Fruit fly (Drosophila melanogaster): ENCODE measurements around the gene CG3581.

The CG3581 gene

dm6 chr3R:19369060-19369459 lies 5.5 kb downstream of the CG3581 start:
- no peak for TF ChIP-seq CG33017 (tag; optimal IDR thresholded peaks at IDR 0.05)

- no peak for TF ChIP-seq CG33017 (tag; optimal IDR thresholded peaks at IDR 0.05)
Observed at dm6 chr3R:19362879-19363278, 11.7 kb downstream of the CG3581 start.

- TF ChIP-seq kay (GFP tag; ENCODE audit: borderline replicate concordance) (no peak), toe (GFP tag; optimal IDR thresholded peaks at IDR 0.05) (no peak), ovo (GFP tag; optimal IDR thresholded peaks at IDR 0.05) (no peak), bab1 (GFP tag; optimal IDR thresholded peaks at IDR 0.05) (no peak), CG11617 (GFP tag; optimal IDR thresholded peaks at IDR 0.05) (no peak), pad (GFP tag; optimal IDR thresholded peaks at IDR 0.05) (no peak), Clk (GFP tag; optimal IDR thresholded peaks at IDR 0.05) (no peak), Crg-1 (GFP tag; optimal IDR thresholded peaks at IDR 0.05) (no peak), CG5204 (GFP tag; optimal IDR thresholded peaks at IDR 0.05) (no peak), CG1620 (GFP tag; optimal IDR thresholded peaks at IDR 0.05) (no peak), CG7045 (GFP tag; optimal IDR thresholded peaks at IDR 0.05) (no peak), CG14711 (tag; optimal IDR thresholded peaks at IDR 0.05) (no peak), Hr96 (GFP tag; optimal IDR thresholded peaks at IDR 0.05) (no peak)
Observed at dm6 chr3R:19353751-19354150, 20.8 kb downstream of the CG3581 start, which contains the start of gene CG43203. TSS of gene CG43203 (plus strand) at chr3R:19354051.

- no peak for TF ChIP-seq kay (GFP tag; ENCODE audit: borderline replicate concordance)
- no peak for TF ChIP-seq Mnt (GFP tag; optimal IDR thresholded peaks at IDR 0.05)
- TF ChIP-seq CG7101 (tag; optimal IDR thresholded peaks at IDR 0.05): no peak
- no peak for TF ChIP-seq ovo (GFP tag; optimal IDR thresholded peaks at IDR 0.05)
- TF ChIP-seq CG12768 (GFP tag; optimal IDR thresholded peaks at IDR 0.05): no peak
- TF ChIP-seq CG11617 (GFP tag; optimal IDR thresholded peaks at IDR 0.05): no peak
- TF ChIP-seq tj (GFP tag; optimal IDR thresholded peaks at IDR 0.05): no peak
- no peak for TF ChIP-seq cic (GFP tag; optimal IDR thresholded peaks at IDR 0.05)
- TF ChIP-seq CG14711 (tag; optimal IDR thresholded peaks at IDR 0.05): no peak
- no peak for TF ChIP-seq cnc (optimal IDR thresholded peaks at IDR 0.05)
- no peak for TF ChIP-seq toe (GFP tag; optimal IDR thresholded peaks at IDR 0.05)
Observed at dm6 chr3R:19352121-19352520, 22.5 kb downstream of the CG3581 start.

- TF ChIP-seq pad (GFP tag; optimal IDR thresholded peaks at IDR 0.05) (no peak), tj (GFP tag; optimal IDR thresholded peaks at IDR 0.05) (no peak), toe (GFP tag; optimal IDR thresholded peaks at IDR 0.05) (no peak), CG7045 (GFP tag; optimal IDR thresholded peaks at IDR 0.05) (no peak), bab1 (GFP tag; optimal IDR thresholded peaks at IDR 0.05) (no peak), CG7101 (tag; optimal IDR thresholded peaks at IDR 0.05) (no peak), CG5204 (GFP tag; optimal IDR thresholded peaks at IDR 0.05) (no peak), CG11617 (GFP tag; optimal IDR thresholded peaks at IDR 0.05) (no peak), kay (GFP tag; ENCODE audit: borderline replicate concordance) (no peak), CG12768 (GFP tag; optimal IDR thresholded peaks at IDR 0.05) (no peak), CG1620 (GFP tag; optimal IDR thresholded peaks at IDR 0.05) (no peak), Crg-1 (GFP tag; optimal IDR thresholded peaks at IDR 0.05) (no peak)
Observed at dm6 chr3R:19350375-19350943, 24.1 kb downstream of the CG3581 start.

- no peak for TF ChIP-seq tj (GFP tag; optimal IDR thresholded peaks at IDR 0.05)
- no peak for TF ChIP-seq CG7101 (tag; optimal IDR thresholded peaks at IDR 0.05)
- TF ChIP-seq CG7045 (GFP tag; optimal IDR thresholded peaks at IDR 0.05): no peak
- no peak for TF ChIP-seq kay (GFP tag; ENCODE audit: borderline replicate concordance)
- TF ChIP-seq bab1 (GFP tag; optimal IDR thresholded peaks at IDR 0.05): no peak
- TF ChIP-seq cnc (optimal IDR thresholded peaks at IDR 0.05): no peak
- TF ChIP-seq Clk (GFP tag; optimal IDR thresholded peaks at IDR 0.05): no peak
- no peak for TF ChIP-seq Mnt (GFP tag; optimal IDR thresholded peaks at IDR 0.05)
- no peak for TF ChIP-seq ovo (GFP tag; optimal IDR thresholded peaks at IDR 0.05)
- no peak for TF ChIP-seq pad (GFP tag; optimal IDR thresholded peaks at IDR 0.05)
- TF ChIP-seq CG12768 (GFP tag; optimal IDR thresholded peaks at IDR 0.05): no peak
- no peak for TF ChIP-seq toe (GFP tag; optimal IDR thresholded peaks at IDR 0.05)
- TF ChIP-seq CG11617 (GFP tag; optimal IDR thresholded peaks at IDR 0.05): no peak
- no peak for TF ChIP-seq Hr96 (GFP tag; optimal IDR thresholded peaks at IDR 0.05)
- no peak for TF ChIP-seq cic (GFP tag; optimal IDR thresholded peaks at IDR 0.05)
- no peak for TF ChIP-seq CG14711 (tag; optimal IDR thresholded peaks at IDR 0.05)
- no peak for TF ChIP-seq CG5204 (GFP tag; optimal IDR thresholded peaks at IDR 0.05)
- TF ChIP-seq Crg-1 (GFP tag; optimal IDR thresholded peaks at IDR 0.05): no peak
Observed at dm6 chr3R:19347678-19348077, 26.9 kb downstream of the CG3581 start.

dm6 chr3R:19346532-19346931 lies 28.1 kb downstream of the CG3581 start:
- TF ChIP-seq pad (GFP tag; optimal IDR thresholded peaks at IDR 0.05) (no peak), Crg-1 (GFP tag; optimal IDR thresholded peaks at IDR 0.05) (no peak), bab1 (GFP tag; optimal IDR thresholded peaks at IDR 0.05) (no peak), CG14711 (tag; optimal IDR thresholded peaks at IDR 0.05) (no peak)

- TF ChIP-seq ovo (GFP tag; optimal IDR thresholded peaks at IDR 0.05) (no peak), CG7101 (tag; optimal IDR thresholded peaks at IDR 0.05) (no peak), tj (GFP tag; optimal IDR thresholded peaks at IDR 0.05) (no peak), CG11617 (GFP tag; optimal IDR thresholded peaks at IDR 0.05) (no peak), Crg-1 (GFP tag; optimal IDR thresholded peaks at IDR 0.05) (no peak), pad (GFP tag; optimal IDR thresholded peaks at IDR 0.05) (no peak), CG5204 (GFP tag; optimal IDR thresholded peaks at IDR 0.05) (no peak), cnc (optimal IDR thresholded peaks at IDR 0.05) (no peak), CG33017 (tag; optimal IDR thresholded peaks at IDR 0.05) (no peak)
Observed at dm6 chr3R:19345214-19345613, 29.4 kb downstream of the CG3581 start.
